Fruit fly (Drosophila melanogaster): ENCODE measurements around the gene GABA-B-R3.

GABA-B-R3 gene

dm6 chr2L:749645-750044, at the start of gene GABA-B-R3:
GABA-B-R3 (plus strand) TSS chr2L:749945.
- TF ChIP-seq OdsH (GFP tag; optimal IDR thresholded peaks at IDR 0.05) = no peak

dm6 chr2L:700787-701186, 49.0 kb upstream of the GABA-B-R3 start:
- TF ChIP-seq h (GFP tag; optimal IDR thresholded peaks at IDR 0.05) (peak; percentile 61), fru (GFP tag; optimal IDR thresholded peaks at IDR 0.05) (peak; percentile 61), foxo (GFP tag; optimal IDR thresholded peaks at IDR 0.05) (peak in 1 of 2 experiments; percentile 60), rgr (GFP tag; optimal IDR thresholded peaks at IDR 0.05) (peak; percentile 42), Hr78 (GFP tag; optimal IDR thresholded peaks at IDR 0.05) (no peak), Sp1 (GFP tag; optimal IDR thresholded peaks at IDR 0.05) (peak; percentile 54), dsf (GFP tag; optimal IDR thresholded peaks at IDR 0.05; ENCODE audit: borderline replicate concordance) (no peak), dl (GFP tag; optimal IDR thresholded peaks at IDR 0.05; ENCODE audit: insufficient read depth in 1 of 2, partially characterized antibody in 2 of 2) (no peak), br (GFP tag; optimal IDR thresholded peaks at IDR 0.05) (peak; percentile 62), HLH106 (tag; optimal IDR thresholded peaks at IDR 0.05) (peak; percentile 42), Hnf4 (GFP tag; optimal IDR thresholded peaks at IDR 0.05) (peak; percentile 37), ey (GFP tag; optimal IDR thresholded peaks at IDR 0.05) (peak; percentile 47), Dif (GFP tag; optimal IDR thresholded peaks at IDR 0.05; ENCODE audit: partially characterized antibody) (no peak), OdsH (GFP tag; optimal IDR thresholded peaks at IDR 0.05) (peak; percentile 65), N (GFP tag; optimal IDR thresholded peaks at IDR 0.05) (no peak), psq (GFP tag; optimal IDR thresholded peaks at IDR 0.05) (peak; percentile 36)

- TF ChIP-seq HLH106 (tag; optimal IDR thresholded peaks at IDR 0.05) (no peak), brk (GFP tag; optimal IDR thresholded peaks at IDR 0.05) (no peak), pan (optimal IDR thresholded peaks at IDR 0.05) (no peak), fru (GFP tag; optimal IDR thresholded peaks at IDR 0.05) (no peak), lola (GFP tag; optimal IDR thresholded peaks at IDR 0.05) (no peak), woc (GFP tag; optimal IDR thresholded peaks at IDR 0.05) (no peak), br (GFP tag; optimal IDR thresholded peaks at IDR 0.05) (no peak), Myc (optimal IDR thresholded peaks at IDR 0.05) (no peak), OdsH (GFP tag; optimal IDR thresholded peaks at IDR 0.05) (no peak), Mio (GFP tag; optimal IDR thresholded peaks at IDR 0.05) (no peak), usp (GFP tag; optimal IDR thresholded peaks at IDR 0.05) (no peak), h (GFP tag; optimal IDR thresholded peaks at IDR 0.05) (no peak), dl (GFP tag; optimal IDR thresholded peaks at IDR 0.05; ENCODE audit: insufficient read depth in 1 of 2, partially characterized antibody in 2 of 2) (peak in 1 of 2 experiments; percentile 21), GATAd (GFP tag; optimal IDR thresholded peaks at IDR 0.05) (no peak), psq (GFP tag; optimal IDR thresholded peaks at IDR 0.05) (no peak), Dif (GFP tag; optimal IDR thresholded peaks at IDR 0.05; ENCODE audit: partially characterized antibody) (peak; percentile 22), Sp1 (GFP tag; optimal IDR thresholded peaks at IDR 0.05) (no peak), Vsx2 (GFP tag; optimal IDR thresholded peaks at IDR 0.05; ENCODE audit: partially characterized antibody) (peak; percentile 43), sage (GFP tag; optimal IDR thresholded peaks at IDR 0.05) (no peak), N (GFP tag; optimal IDR thresholded peaks at IDR 0.05) (no peak), Abd-B (GFP tag; optimal IDR thresholded peaks at IDR 0.05) (no peak), Hr78 (GFP tag; optimal IDR thresholded peaks at IDR 0.05) (no peak)
Measured at dm6 chr2L:701868-702327, 47.8 kb upstream of the GABA-B-R3 start.

- TF ChIP-seq sage (GFP tag; optimal IDR thresholded peaks at IDR 0.05) (no peak), sv (GFP tag; optimal IDR thresholded peaks at IDR 0.05) (no peak), HLH106 (tag; optimal IDR thresholded peaks at IDR 0.05) (no peak), Hr78 (GFP tag; optimal IDR thresholded peaks at IDR 0.05) (no peak), woc (GFP tag; optimal IDR thresholded peaks at IDR 0.05) (no peak), CrebA (GFP tag; optimal IDR thresholded peaks at IDR 0.05; ENCODE audit: borderline replicate concordance) (no peak), Dfd (GFP tag; optimal IDR thresholded peaks at IDR 0.05) (no peak), brk (GFP tag; optimal IDR thresholded peaks at IDR 0.05) (no peak), Rel (GFP tag; optimal IDR thresholded peaks at IDR 0.05) (no peak), Rel (tag; optimal IDR thresholded peaks at IDR 0.05) (no peak), N (GFP tag; optimal IDR thresholded peaks at IDR 0.05) (no peak), CG32264 (GFP tag; optimal IDR thresholded peaks at IDR 0.05) (no peak), Hnf4 (GFP tag; optimal IDR thresholded peaks at IDR 0.05) (no peak), dsf (GFP tag; optimal IDR thresholded peaks at IDR 0.05; ENCODE audit: borderline replicate concordance) (no peak), dmrt93B (GFP tag; optimal IDR thresholded peaks at IDR 0.05) (no peak), Vsx2 (GFP tag; optimal IDR thresholded peaks at IDR 0.05; ENCODE audit: partially characterized antibody) (no peak), OdsH (GFP tag; optimal IDR thresholded peaks at IDR 0.05) (no peak), GATAd (GFP tag; optimal IDR thresholded peaks at IDR 0.05) (no peak), Abd-B (GFP tag; optimal IDR thresholded peaks at IDR 0.05) (no peak)
Measured at dm6 chr2L:705216-705615, 44.5 kb upstream of the GABA-B-R3 start.
